Fruit fly (Drosophila melanogaster) whole organism: ENCODE data around the gene N.

ENCODE experiments used
- CG8478 ChIP-seq: fragments of >200 bp; optimal IDR thresholded peaks from 2 replicates; lab custom pipeline; 2018; ENCODE audit warnings: inconsistent platforms
- Dll ChIP-seq: fragments of >200 bp; optimal IDR thresholded peaks from 2 replicates; lab custom pipeline; 2017
- EcR ChIP-seq, 2 experiments: fragments of >200 bp; optimal IDR thresholded peaks; 2 replicates each; lab custom pipeline; 2017; ENCODE audit warnings: missing biosample characterization in 2 of 2, missing genetic modification characterization in 2 of 2, missing genetic modification reagents in 2 of 2
- pan ChIP-seq: fragments of >200 bp; optimal IDR thresholded peaks from 2 replicates; lab custom pipeline; 2017
- psq ChIP-seq: fragments of >200 bp; optimal IDR thresholded peaks from 2 replicates; lab custom pipeline; 2017
- usp ChIP-seq: fragments of >200 bp; optimal IDR thresholded peaks from 2 replicates; lab custom pipeline; 2017; ENCODE audit warnings: missing biosample characterization, missing genetic modification characterization, mixed read lengths

- TF ChIP-seq pan (lab: Kevin White, UChicago) (no peak), usp (GFP tag; lab: Kevin White, UChicago) (no peak), psq (lab: Kevin White, UChicago) (no peak), EcR (GFP tag; optimal IDR thresholded peaks at IDR 0.05; lab: Kevin White, UChicago) (no peak), Dll (lab: Kevin White, UChicago) (no peak), CG8478 (lab: Kevin White, UChicago) (no peak)
These were observed 40.5 kb downstream of the N start, which contains the start of gene CG3939 for dm6 chrX:3174881-3175874.
